Fruit fly (Drosophila melanogaster) whole organism, embryonic: Measurements from ENCODE around the gene CG6983.

Source experiments
- Antp ChIP-seq: fragments of 200-800 bp; sonication (Bioruptor generic); optimal IDR thresholded peaks from 3 replicates; lab custom pipeline; 2016; ENCODE audit warnings: missing biosample characterization, missing genetic modification characterization
- Atf6 ChIP-seq: fragments of 200-800 bp; sonication (Bioruptor generic); IDR thresholded peaks from 2 replicates; pipeline ENCODE4 v1.3.6; 2022; ENCODE audit warnings: missing biosample characterization, missing genetic modification characterization
- Awh ChIP-seq: fragments of 200-800 bp; sonication (Bioruptor generic); IDR thresholded peaks from 2 replicates; pipeline ENCODE4, ENCODE4 v1.3.6; 2022; ENCODE audit warnings: missing biosample characterization, missing genetic modification characterization
- CG10654 ChIP-seq: fragments of 200-800 bp; sonication (Bioruptor generic); optimal IDR thresholded peaks from 2 replicates; lab custom pipeline; 2016; ENCODE audit warnings: missing biosample characterization, missing genetic modification characterization
- CG10979 ChIP-seq: fragments of 200-800 bp; sonication (Bioruptor generic); optimal IDR thresholded peaks from 2 replicates; lab custom pipeline; 2018; ENCODE audit warnings: missing biosample characterization, mild to moderate bottlenecking, missing genetic modification characterization, moderate library complexity
- CG1529 ChIP-seq: fragments of 200-800 bp; sonication (Bioruptor generic); optimal IDR thresholded peaks from 3 replicates; lab custom pipeline; 2018; ENCODE audit warnings: missing biosample characterization, missing genetic modification characterization
- CG15514 ChIP-seq: fragments of 200-800 bp; sonication (Bioruptor generic); optimal IDR thresholded peaks from 3 replicates; lab custom pipeline; 2017; ENCODE audit warnings: missing biosample characterization, missing genetic modification characterization, mild to moderate bottlenecking, moderate library complexity, missing genetic modification reagents
- CG15601 ChIP-seq: fragments of 200-800 bp; sonication (Bioruptor generic); optimal IDR thresholded peaks from 3 replicates; lab custom pipeline; 2019; ENCODE audit warnings: missing biosample characterization, mild to moderate bottlenecking, missing genetic modification characterization, moderate library complexity
- CG1647 ChIP-seq: fragments of 200-800 bp; sonication (Bioruptor generic); optimal IDR thresholded peaks from 3 replicates; lab custom pipeline; 2016; ENCODE audit warnings: missing biosample characterization, missing genetic modification characterization
- CG18262 ChIP-seq: fragments of 200-800 bp; optimal IDR thresholded peaks from 3 replicates; lab custom pipeline; 2019; ENCODE audit warnings: missing biosample characterization, mild to moderate bottlenecking, missing genetic modification characterization, moderate library complexity
- CG18764 ChIP-seq: fragments of 200-800 bp; sonication (Bioruptor generic); optimal IDR thresholded peaks from 3 replicates; lab custom pipeline; 2016; ENCODE audit warnings: missing biosample characterization, missing genetic modification characterization
- CG31388 ChIP-seq: fragments of 200-800 bp; sonication (Bioruptor generic); optimal IDR thresholded peaks from 2 replicates; lab custom pipeline; 2016; ENCODE audit warnings: missing biosample characterization, missing genetic modification characterization
- CG34422 ChIP-seq: fragments of 200-800 bp; sonication (Bioruptor generic); IDR thresholded peaks from 3 replicates; pipeline ENCODE4 v1.3.6; 2022; ENCODE audit warnings: missing biosample characterization, missing genetic modification characterization
- CG4617 ChIP-seq: fragments of 200-800 bp; sonication (Bioruptor generic); optimal IDR thresholded peaks from 3 replicates; lab custom pipeline; 2016; ENCODE audit warnings: missing biosample characterization, missing genetic modification characterization, borderline replicate concordance
- CG7372 ChIP-seq: fragments of 200-800 bp; sonication (Bioruptor generic); IDR thresholded peaks from 2 replicates; pipeline ENCODE4 v1.3.6; 2022; ENCODE audit warnings: missing biosample characterization, missing genetic modification characterization
- CG7786 ChIP-seq: fragments of 200-800 bp; sonication (Bioruptor generic); optimal IDR thresholded peaks from 2 replicates; lab custom pipeline; 2016; ENCODE audit warnings: missing biosample characterization, missing genetic modification characterization
- CG7963 ChIP-seq: fragments of 200-800 bp; sonication (Bioruptor generic); IDR thresholded peaks from 3 replicates; pipeline ENCODE4 v1.3.6; 2022; ENCODE audit warnings: missing biosample characterization, missing genetic modification characterization; ENCODE audit not compliant: partially characterized antibody
- CG8281 ChIP-seq: fragments of 200-800 bp; sonication (Bioruptor generic); optimal IDR thresholded peaks from 2 replicates; lab custom pipeline; 2018; ENCODE audit warnings: missing biosample characterization, mild to moderate bottlenecking, missing genetic modification characterization, moderate library complexity
- CTCF ChIP-seq: fragments of 200-800 bp; sonication (Bioruptor generic); optimal IDR thresholded peaks from 2 replicates; lab custom pipeline; 2017; ENCODE audit warnings: missing biosample characterization, mild to moderate bottlenecking, missing genetic modification characterization, moderate library complexity
- D ChIP-seq, 2 experiments: fragments of 200-800 bp in 1 of 2; fragments of >200 bp in 1 of 2; sonication (Bioruptor generic) in 1 of 2; optimal IDR thresholded peaks; 2 replicates in 1 of 2; 3 replicates in 1 of 2; lab custom pipeline; 2017; ENCODE audit warnings: mild to moderate bottlenecking in 1 of 2, missing biosample characterization in 1 of 2, missing genetic modification characterization in 1 of 2, missing genetic modification reagents in 1 of 2
- D19A ChIP-seq: fragments of 200-800 bp; optimal IDR thresholded peaks from 3 replicates; lab custom pipeline; 2019; ENCODE audit warnings: missing biosample characterization, mild to moderate bottlenecking, missing genetic modification characterization, moderate library complexity
- Dek ChIP-seq: fragments of 200-800 bp; sonication (Bioruptor generic); optimal IDR thresholded peaks from 3 replicates; lab custom pipeline; 2019; ENCODE audit warnings: missing biosample characterization, mild to moderate bottlenecking, missing genetic modification characterization, moderate library complexity
- Hand ChIP-seq: fragments of 200-800 bp; sonication (Bioruptor generic); optimal IDR thresholded peaks from 2 replicates; lab custom pipeline; 2017; ENCODE audit warnings: mild to moderate bottlenecking, missing biosample characterization, missing genetic modification reagents, missing genetic modification characterization
- Lim3 ChIP-seq: fragments of 200-800 bp; sonication (Bioruptor generic); IDR thresholded peaks from 2 replicates; pipeline ENCODE4 v1.3.6; 2022; ENCODE audit warnings: missing biosample characterization, missing genetic modification characterization
- Lpt ChIP-seq: fragments of >200 bp; optimal IDR thresholded peaks from 2 replicates; lab custom pipeline; 2018; ENCODE audit warnings: missing biosample characterization, missing genetic modification characterization
- MBD-R2 ChIP-seq: fragments of 200-800 bp; sonication (Bioruptor generic); IDR thresholded peaks from 2 replicates; pipeline ENCODE4 v1.3.6; 2022; ENCODE audit warnings: missing biosample characterization, missing genetic modification characterization
- MESR4 ChIP-seq: fragments of 200-800 bp; sonication (Bioruptor generic); optimal IDR thresholded peaks from 2 replicates; lab custom pipeline; 2018; ENCODE audit warnings: missing biosample characterization, mild to moderate bottlenecking, missing genetic modification characterization, moderate library complexity
- Med ChIP-seq: fragments of 200-800 bp; sonication (Bioruptor generic); peaks from one replicate; lab custom pipeline; 2016; ENCODE audit warnings: missing biosample characterization, missing genetic modification characterization, mild to moderate bottlenecking, inconsistent platforms, moderate library complexity
- Opbp ChIP-seq: fragments of 200-800 bp; sonication (Bioruptor generic); IDR thresholded peaks from 3 replicates; pipeline ENCODE4 v1.3.6; 2022; ENCODE audit warnings: missing biosample characterization, missing genetic modification characterization; ENCODE audit not compliant: partially characterized antibody
- Sox100B ChIP-seq: fragments of 200-800 bp; sonication (Bioruptor generic); optimal IDR thresholded peaks from 3 replicates; lab custom pipeline; 2018; ENCODE audit warnings: missing biosample characterization, mild to moderate bottlenecking, missing genetic modification characterization
- Usf ChIP-seq: fragments of 200-800 bp; sonication (Bioruptor generic); optimal IDR thresholded peaks from 2 replicates; lab custom pipeline; 2017; ENCODE audit warnings: missing genotype, missing biosample characterization, missing genetic modification characterization
- bcd ChIP-seq: fragments of 200-800 bp; sonication (Bioruptor generic); optimal IDR thresholded peaks from 2 replicates; lab custom pipeline; 2017; ENCODE audit warnings: missing biosample characterization, mild to moderate bottlenecking, missing genetic modification characterization
- cas ChIP-seq: fragments of 200-800 bp; sonication (Bioruptor generic); IDR thresholded peaks from 2 replicates; pipeline ENCODE4 v1.3.6; 2022; ENCODE audit warnings: missing biosample characterization, missing genetic modification characterization
- chn ChIP-seq: fragments of 200-800 bp; sonication (Bioruptor generic); optimal IDR thresholded peaks from 2 replicates; lab custom pipeline; 2016; ENCODE audit warnings: missing biosample characterization, missing genetic modification characterization
- ci ChIP-seq: fragments of 200-800 bp; sonication (Bioruptor generic); IDR thresholded peaks from 3 replicates; pipeline ENCODE4 v1.3.6; 2022; ENCODE audit warnings: missing biosample characterization, missing genetic modification characterization
- corto ChIP-seq: fragments of 200-800 bp; sonication (Bioruptor generic); optimal IDR thresholded peaks from 2 replicates; lab custom pipeline; 2016; ENCODE audit warnings: missing biosample characterization, mild to moderate bottlenecking, missing genetic modification characterization, moderate library complexity
- dmrt99B ChIP-seq: fragments of 200-800 bp; sonication (Bioruptor generic); optimal IDR thresholded peaks from 2 replicates; lab custom pipeline; 2018; ENCODE audit warnings: missing biosample characterization, mild to moderate bottlenecking, missing genetic modification characterization, moderate library complexity
- ems ChIP-seq: fragments of 200-800 bp; sonication (Bioruptor generic); optimal IDR thresholded peaks from 3 replicates; lab custom pipeline; 2016; ENCODE audit warnings: missing biosample characterization, missing genetic modification characterization
- esg ChIP-seq: fragments of 200-800 bp; sonication (Bioruptor generic); conservative IDR thresholded peaks from 2 replicates; pipeline ENCODE4 v1.3.6; 2022; ENCODE audit warnings: missing biosample characterization, missing genetic modification characterization
- ewg ChIP-seq: fragments of 200-800 bp; sonication (Bioruptor generic); optimal IDR thresholded peaks from 3 replicates; lab custom pipeline; 2017; ENCODE audit warnings: mild to moderate bottlenecking, missing biosample characterization, missing genetic modification reagents, missing genetic modification characterization
- fd96Cb ChIP-seq: fragments of 200-800 bp; sonication (Bioruptor generic); optimal IDR thresholded peaks from 2 replicates; lab custom pipeline; 2018; ENCODE audit warnings: missing biosample characterization, mild to moderate bottlenecking, missing genetic modification characterization, moderate library complexity
- grn ChIP-seq: fragments of 200-800 bp; sonication (Bioruptor generic); optimal IDR thresholded peaks from 3 replicates; lab custom pipeline; 2017; ENCODE audit warnings: missing biosample characterization, missing genetic modification characterization
- nerfin-2 ChIP-seq: fragments of 200-800 bp; sonication (Bioruptor generic); IDR thresholded peaks from 2 replicates; pipeline ENCODE4 v1.3.6; 2022; ENCODE audit warnings: missing biosample characterization, missing genetic modification characterization; ENCODE audit not compliant: partially characterized antibody
- oc ChIP-seq: fragments of 200-800 bp; sonication (Bioruptor generic); optimal IDR thresholded peaks from 2 replicates; lab custom pipeline; 2018; ENCODE audit warnings: missing biosample characterization, mild to moderate bottlenecking, missing genetic modification characterization, moderate library complexity
- odd ChIP-seq: fragments of 200-800 bp; sonication (Bioruptor generic); optimal IDR thresholded peaks from 2 replicates; lab custom pipeline; 2017; ENCODE audit warnings: missing biosample characterization, mild to moderate bottlenecking, missing genetic modification characterization
- ro ChIP-seq: fragments of 200-800 bp; sonication (Bioruptor generic); IDR thresholded peaks from 2 replicates; pipeline ENCODE4 v1.3.6; 2022; ENCODE audit warnings: missing biosample characterization, missing genetic modification characterization
- twi ChIP-seq: fragments of 200-800 bp; optimal IDR thresholded peaks from 2 replicates; lab custom pipeline; 2019; ENCODE audit warnings: missing biosample characterization, mild to moderate bottlenecking, missing genetic modification characterization, moderate library complexity
- unc-4 ChIP-seq: fragments of 200-800 bp; sonication (Bioruptor generic); IDR thresholded peaks from 2 replicates; pipeline ENCODE4 v1.3.6; 2022; ENCODE audit warnings: missing biosample characterization, missing genetic modification characterization; ENCODE audit not compliant: partially characterized antibody
- unpg ChIP-seq: fragments of 200-800 bp; sonication (Bioruptor generic); optimal IDR thresholded peaks from 3 replicates; lab custom pipeline; 2018; ENCODE audit warnings: missing biosample characterization, mild to moderate bottlenecking, missing genetic modification characterization, moderate library complexity
- zfh1 ChIP-seq: fragments of 200-800 bp; sonication (Bioruptor generic); IDR thresholded peaks from 3 replicates; pipeline ENCODE4 v1.3.6; 2022; ENCODE audit warnings: missing biosample characterization, missing genetic modification characterization

The CG6983 gene

dm6 chr3L:8395630-8396168 is 53.5 kb downstream of the CG6983 start, which contains the start of gene CG7120 (continued):
- no peak for TF ChIP-seq CG7372 (GFP tag; lab: Robert Waterston, UW)
- TF ChIP-seq nerfin-2 (GFP tag; lab: Robert Waterston, UW) = peak; percentile 25
- TF ChIP-seq CG31388 = no peak
- TF ChIP-seq CG10654 (GFP tag; lab: Kevin White, UChicago) = peak; percentile 14
- no peak for TF ChIP-seq oc (tag; lab: Kevin White, UChicago)
- TF ChIP-seq MESR4 (GFP tag; lab: Kevin White, UChicago) = peak; percentile 17
- TF ChIP-seq Med (GFP tag; lab: Kevin White, UChicago) = peak; percentile 91
- no peak for TF ChIP-seq CG15601
- peak; percentile 24 for TF ChIP-seq CG18764 (GFP tag; lab: Kevin White, UChicago)
- TF ChIP-seq grn (GFP tag; lab: Kevin White, UChicago) = no peak
- peak; percentile 10; the same call in 1 of the 2 replicates for TF ChIP-seq MBD-R2 (GFP tag; lab: Robert Waterston, UW)
- no peak for TF ChIP-seq corto
- peak; percentile 74 for TF ChIP-seq CG10979 (tag; lab: Kevin White, UChicago)
- TF ChIP-seq cas (GFP tag; lab: Robert Waterston, UW) = no peak
- 0 out of 2 replicates have a peak, but pooled peaks have one; percentile 32 for TF ChIP-seq Awh (GFP tag; lab: Robert Waterston, UW)
- no peak for TF ChIP-seq esg (GFP tag; lab: Robert Waterston, UW)
- TF ChIP-seq CTCF (GFP tag; lab: Kevin White, UChicago) = peak; percentile 4
- TF ChIP-seq dmrt99B (tag; lab: Kevin White, UChicago) = peak; percentile 57
- peak; percentile 54 for TF ChIP-seq ewg (GFP tag; lab: Kevin White, UChicago)
- no peak for TF ChIP-seq Atf6
- TF ChIP-seq Lpt = no peak
- TF ChIP-seq Antp (GFP tag; lab: Kevin White, UChicago) = peak; percentile 37
- peak; percentile 37 for TF ChIP-seq CG15514 (GFP tag; lab: Kevin White, UChicago)
- TF ChIP-seq Opbp (GFP tag; lab: Robert Waterston, UW) = peak; percentile 6; the same call in 1 of the 3 replicates
- peak; percentile 9 for TF ChIP-seq CG4617 (GFP tag; lab: Kevin White, UChicago)
- peak; percentile 61; the same call in 1 of the 3 replicates for TF ChIP-seq ci (GFP tag; lab: Robert Waterston, UW)
- peak; percentile 20 for TF ChIP-seq Dek (tag; lab: Kevin White, UChicago)
- TF ChIP-seq Usf (GFP tag; lab: Kevin White, UChicago) = no peak
- no peak for TF ChIP-seq D (optimal IDR thresholded peaks at IDR 0.05; lab: Kevin White, UChicago)
- TF ChIP-seq D (GFP tag; optimal IDR thresholded peaks at IDR 0.05; lab: Kevin White, UChicago) = peak; percentile 62
- TF ChIP-seq CG1529 (GFP tag; lab: Kevin White, UChicago) = no peak
- no peak for TF ChIP-seq ro (GFP tag; lab: Robert Waterston, UW)
- peak; percentile 42 for TF ChIP-seq CG7786 (GFP tag; lab: Kevin White, UChicago)
- peak; percentile 56; the same call in 2 of the 3 replicates for TF ChIP-seq zfh1 (GFP tag; lab: Robert Waterston, UW)
- TF ChIP-seq ems = no peak
- no peak for TF ChIP-seq unc-4 (GFP tag; lab: Robert Waterston, UW)
- no peak for TF ChIP-seq CG7963 (GFP tag; lab: Robert Waterston, UW)
- TF ChIP-seq bcd (GFP tag; lab: Kevin White, UChicago) = peak; percentile 27
- TF ChIP-seq CG34422 (GFP tag; lab: Robert Waterston, UW) = 0 out of 3 replicates have a peak, but pooled peaks have one; percentile 29
- TF ChIP-seq Hand (GFP tag; lab: Kevin White, UChicago) = peak; percentile 48
- no peak for TF ChIP-seq CG8281
- TF ChIP-seq twi (tag; lab: Kevin White, UChicago) = peak; percentile 33
- TF ChIP-seq fd96Cb (tag; lab: Kevin White, UChicago) = peak; percentile 62
- TF ChIP-seq unpg (GFP tag; lab: Kevin White, UChicago) = peak; percentile 35
- TF ChIP-seq CG1647 = peak; percentile 19
- peak; percentile 55 for TF ChIP-seq odd
- peak; percentile 68 for TF ChIP-seq CG18262 (tag; lab: Kevin White, UChicago)
- peak; percentile 53 for TF ChIP-seq chn (GFP tag; lab: Kevin White, UChicago)
- TF ChIP-seq Sox100B (GFP tag; lab: Kevin White, UChicago) = peak; percentile 55
- TF ChIP-seq Lim3 (GFP tag; lab: Robert Waterston, UW) = no peak
- TF ChIP-seq D19A (tag; lab: Kevin White, UChicago) = peak; percentile 52
